In genomic region chrII:13492948-13493347, ce11 we compare ENCODE assay signal across 2 worm cellular contexts.
TF ChIP-seq lines count a peak whose summit lies in the region.

Gene F45H10.2, minus strand, starts transcription at chrII:13493048.

TF ChIP-seq in whole organism, L4 larva, 104 proteins besides CTCF, POLR2A, EP300 and RAD21:
- TF ChIP-seq nhr-77 (tag; optimal IDR thresholded peaks at IDR 0.05; lab: Kevin White, UChicago) (no peak), hlh-11 (tag; optimal IDR thresholded peaks at IDR 0.05; lab: Kevin White, UChicago) (no peak), spr-3 (GFP tag; optimal IDR thresholded peaks at IDR 0.05; lab: Kevin White, UChicago) (no peak), unc-39 (tag; optimal IDR thresholded peaks at IDR 0.05; lab: Kevin White, UChicago) (no peak), dpl-1 (GFP tag; optimal IDR thresholded peaks at IDR 0.05; lab: Kevin White, UChicago) (no peak), lin-15B (tag; optimal IDR thresholded peaks at IDR 0.05; lab: Kevin White, UChicago) (no peak), ZK546.5 (tag; optimal IDR thresholded peaks at IDR 0.05; lab: Kevin White, UChicago) (no peak), lin-38 (GFP tag; IDR thresholded peaks at IDR 0.05; lab: Robert Waterston, UW) (peak; percentile 30; the same call in 1 of the 2 replicates), nhr-11 (tag; optimal IDR thresholded peaks at IDR 0.05; lab: Kevin White, UChicago) (no peak)

TF ChIP-seq in whole organism, young adult, 124 proteins besides CTCF, POLR2A, EP300 and RAD21:
- TF ChIP-seq B0336.3 (GFP tag; IDR thresholded peaks at IDR 0.05; lab: Robert Waterston, UW) (peak; percentile 34; the same call in 1 of the 2 replicates), egl-18 (GFP tag; IDR thresholded peaks at IDR 0.05; lab: Robert Waterston, UW) (no peak), madf-6 (GFP tag; IDR thresholded peaks at IDR 0.05; lab: Robert Waterston, UW) (peak; percentile 31; the same call in 1 of the 2 replicates), zfh-2 (GFP tag; conservative IDR thresholded peaks at IDR 0.05; lab: Robert Waterston, UW) (0 out of 2 replicates have a peak, but pooled peaks have one; percentile 39), madf-3 (GFP tag; IDR thresholded peaks at IDR 0.05; lab: Robert Waterston, UW) (0 out of 2 replicates have a peak, but pooled peaks have one; percentile 24)
